Worm (Caenorhabditis elegans): ENCODE measurements around the gene K01A12.2.
A peak's percentile ranks its signal among the peaks of the same experiment; 100 is the strongest.

Gene K01A12.2

DNA sequence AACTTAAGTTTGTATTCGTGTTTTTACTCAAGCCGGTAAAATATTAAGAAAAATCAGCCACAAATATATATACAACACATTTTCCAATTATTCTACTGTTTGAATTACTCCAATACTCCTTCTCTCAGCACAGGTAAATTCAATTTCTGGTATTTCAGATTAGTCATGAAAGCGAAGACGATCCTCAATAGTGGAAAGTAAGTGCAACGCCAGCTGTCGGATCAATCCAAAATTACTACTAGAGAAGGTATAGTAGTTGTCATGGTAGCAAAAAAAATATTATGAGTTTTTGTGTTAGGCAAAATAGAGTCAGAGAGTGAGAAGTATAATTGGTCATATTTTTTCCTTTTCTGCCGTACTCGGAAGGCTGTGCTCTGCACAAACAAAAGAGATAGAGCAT lies at the start of gene K01A12.2:
TSS of gene K01A12.2 (plus strand) at position 301 of the 400 bp plus-strand sequence.
- TF ChIP-seq elt-2 (tag; optimal IDR thresholded peaks at IDR 0.05) (no peak), snpc-4 (tag; optimal IDR thresholded peaks at IDR 0.05) (no peak)

DNA sequence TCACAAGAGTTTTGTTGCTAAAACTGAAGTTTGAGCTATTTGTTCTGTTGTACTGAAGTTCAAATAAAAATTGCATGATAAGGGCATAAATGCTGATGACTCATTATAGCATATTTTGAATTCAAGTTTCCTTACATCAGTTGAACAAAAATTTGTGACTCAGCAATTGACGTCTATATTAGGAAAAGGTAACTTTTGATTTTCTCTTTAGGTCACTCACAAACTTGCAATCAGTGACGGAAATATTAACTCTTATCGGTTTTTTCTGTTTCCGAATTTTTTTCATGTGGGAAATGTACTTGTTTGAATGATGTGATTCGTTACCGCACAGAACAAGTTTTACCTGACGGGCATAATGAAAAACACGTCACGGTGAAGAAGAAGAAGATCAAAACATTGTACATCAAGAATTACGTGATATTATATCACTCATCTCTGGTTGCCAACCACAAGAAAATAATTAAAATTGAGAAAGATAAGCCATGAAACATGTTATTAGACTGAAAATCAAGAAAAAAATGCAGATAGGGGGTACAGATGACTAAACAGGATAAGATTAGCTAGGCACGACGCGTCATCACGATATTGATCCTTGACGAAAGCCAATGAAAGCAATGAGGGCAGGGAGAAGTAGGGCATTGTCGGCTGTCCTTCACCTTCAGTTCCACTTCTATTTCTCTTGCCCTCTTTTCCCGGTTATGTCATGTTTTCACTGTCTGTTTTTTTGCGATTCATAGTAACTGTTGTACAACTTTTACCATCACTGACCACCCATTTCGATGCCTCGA lies 49.3 kb upstream of the K01A12.2 start:
- TF ChIP-seq elt-1 (tag; optimal IDR thresholded peaks at IDR 0.05) = peak; percentile 62
- peak; percentile 49 for TF ChIP-seq jun-1 (tag; optimal IDR thresholded peaks at IDR 0.05)
- no peak for TF ChIP-seq zag-1 (tag; optimal IDR thresholded peaks at IDR 0.05)
- peak; percentile 60 for TF ChIP-seq pqm-1 (tag; optimal IDR thresholded peaks at IDR 0.05)
- TF ChIP-seq lin-15B (tag; optimal IDR thresholded peaks at IDR 0.05) = no peak
- TF ChIP-seq fkh-2 (tag; optimal IDR thresholded peaks at IDR 0.05) = no peak
- peak; percentile 49 for TF ChIP-seq elt-2 (tag; optimal IDR thresholded peaks at IDR 0.05)
- TF ChIP-seq nhr-23 (tag; optimal IDR thresholded peaks at IDR 0.05) = no peak
- TF ChIP-seq ZK546.5 (tag; optimal IDR thresholded peaks at IDR 0.05) = no peak
- TF ChIP-seq elt-3 (tag; optimal IDR thresholded peaks at IDR 0.05) = peak in 1 of 3 experiments; percentile 66
- TF ChIP-seq ceh-16 (tag; optimal IDR thresholded peaks at IDR 0.05) = no peak
- peak; percentile 4 for TF ChIP-seq nhr-43 (tag; optimal IDR thresholded peaks at IDR 0.05; ENCODE audit: poor library complexity, severe bottlenecking)
- no peak for TF ChIP-seq lsy-12 (tag; optimal IDR thresholded peaks at IDR 0.05)
- no peak for TF ChIP-seq fkh-10 (GFP tag; optimal IDR thresholded peaks at IDR 0.05)

DNA sequence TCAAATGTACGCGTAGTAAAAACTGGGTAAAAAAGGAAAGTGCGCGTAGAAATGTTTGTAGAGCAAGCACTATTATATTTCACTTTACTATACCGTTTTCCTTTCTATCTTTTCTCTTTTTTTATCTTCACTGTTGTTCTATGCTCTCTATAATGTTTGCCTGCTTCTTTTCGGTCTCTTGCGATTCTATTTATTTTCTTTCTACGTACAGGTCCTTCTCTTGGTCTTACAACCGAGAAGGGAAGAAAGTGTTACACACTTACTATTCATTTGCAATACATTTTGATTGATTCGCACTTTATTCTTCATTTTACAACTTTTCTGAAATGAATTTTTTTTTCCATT lies 48.7 kb upstream of the K01A12.2 start:
- TF ChIP-seq fos-1 (tag; optimal IDR thresholded peaks at IDR 0.05) (no peak), pha-4 (tag; optimal IDR thresholded peaks at IDR 0.05) (peak; percentile 89), elt-2 (tag; optimal IDR thresholded peaks at IDR 0.05) (peak; percentile 23)

- TF ChIP-seq lin-39 (tag; optimal IDR thresholded peaks at IDR 0.05) (peak; percentile 67), sea-2 (GFP tag; optimal IDR thresholded peaks at IDR 0.05) (peak; percentile 4), nfya-1 (tag; optimal IDR thresholded peaks at IDR 0.05; ENCODE audit: insufficient read depth) (peak; percentile 84), nhr-23 (tag; optimal IDR thresholded peaks at IDR 0.05) (peak; percentile 2), nhr-12 (tag; optimal IDR thresholded peaks at IDR 0.05) (no peak), hmg-11 (tag; optimal IDR thresholded peaks at IDR 0.05) (peak; percentile 44), egl-5 (tag; optimal IDR thresholded peaks at IDR 0.05) (no peak), ama-1 (optimal IDR thresholded peaks at IDR 0.05) (no peak)
Observed at ce11 chrX:8565810-8566416, 47.2 kb upstream of the K01A12.2 start.

DNA sequence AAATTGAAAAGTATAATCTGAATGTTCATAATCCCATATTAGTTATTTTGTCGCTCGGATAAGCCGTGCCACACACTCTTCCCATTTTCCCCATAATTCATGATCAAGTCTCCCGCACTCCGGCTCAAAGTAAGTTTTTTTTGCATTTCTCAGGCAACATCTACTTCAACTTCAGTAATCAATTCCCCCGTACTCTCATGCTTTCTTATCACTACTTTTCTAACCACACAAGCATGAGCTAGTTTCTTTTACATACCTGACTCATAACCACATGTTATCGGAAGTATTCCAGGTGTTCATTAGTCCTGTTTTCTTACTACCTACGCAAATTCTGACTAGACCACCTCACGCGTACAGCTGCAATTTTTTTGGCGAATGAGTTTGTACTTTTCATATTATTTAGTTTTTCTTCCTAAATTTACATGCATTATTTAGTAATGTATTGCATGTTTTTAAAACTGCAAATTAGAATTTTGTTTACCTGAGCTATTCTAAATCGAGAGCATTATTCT lies 46.6 kb upstream of the K01A12.2 start:
- no peak for TF ChIP-seq elt-2 (tag; optimal IDR thresholded peaks at IDR 0.05)

- TF ChIP-seq unc-62 (GFP tag; optimal IDR thresholded peaks at IDR 0.05) = peak; percentile 18
- no peak for TF ChIP-seq nhr-25 (tag; optimal IDR thresholded peaks at IDR 0.05)
- TF ChIP-seq elt-3 (tag; optimal IDR thresholded peaks at IDR 0.05) = peak in 1 of 3 experiments; percentile 6
- TF ChIP-seq elt-2 (tag; optimal IDR thresholded peaks at IDR 0.05) = peak; percentile 96
Observed at ce11 chrX:8567166-8567565, 46.0 kb upstream of the K01A12.2 start.

DNA sequence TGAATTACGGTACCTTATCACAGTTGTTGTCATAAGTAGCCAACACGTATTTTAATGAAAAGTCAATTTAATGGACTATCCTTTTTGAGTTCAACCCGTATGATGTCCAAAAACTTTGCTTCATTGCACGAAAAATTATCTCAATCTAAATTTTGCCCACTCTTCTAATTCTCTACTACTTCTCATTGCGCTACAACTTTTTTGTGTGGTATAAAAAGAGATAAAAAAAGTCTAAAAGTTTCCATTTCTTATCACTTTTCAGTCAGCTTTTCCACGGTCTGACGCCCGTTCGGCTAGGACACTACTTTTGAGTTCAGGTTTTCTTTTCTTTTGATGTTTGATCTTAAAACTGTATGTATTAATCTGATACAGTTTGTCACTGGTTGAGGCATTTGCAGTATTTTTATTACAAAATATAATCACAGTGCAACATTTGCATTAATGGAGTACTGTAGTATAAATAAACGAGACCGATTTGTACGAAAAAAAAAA lies 45.3 kb upstream of the K01A12.2 start:
- no peak for TF ChIP-seq ama-1 (optimal IDR thresholded peaks at IDR 0.05)
- TF ChIP-seq nhr-43 (tag; optimal IDR thresholded peaks at IDR 0.05; ENCODE audit: poor library complexity, severe bottlenecking) = no peak
- TF ChIP-seq lin-39 (tag; optimal IDR thresholded peaks at IDR 0.05) = no peak
- no peak for TF ChIP-seq nhr-237 (tag; optimal IDR thresholded peaks at IDR 0.05)
- TF ChIP-seq ztf-4 (tag; optimal IDR thresholded peaks at IDR 0.05) = no peak
- TF ChIP-seq lin-15B (tag; optimal IDR thresholded peaks at IDR 0.05) = no peak
- no peak for TF ChIP-seq lsy-12 (tag; optimal IDR thresholded peaks at IDR 0.05)
- peak; percentile 38 for TF ChIP-seq elt-2 (tag; optimal IDR thresholded peaks at IDR 0.05)

Measured in whole organism, L3 larva.